Worm (Caenorhabditis elegans) whole organism, L4 larva: ENCODE data around the gene let-92.

Experiments
- F37D6.2 ChIP-seq: sonication (generic microtip); optimal IDR thresholded peaks from 2 replicates; lab custom pipeline; 2016; ENCODE audit warnings: mild to moderate bottlenecking, missing genetic modification characterization, missing compliant biosample characterization
- F44E2.7 ChIP-seq: fragments of 200-800 bp; sonication (Bioruptor generic); IDR thresholded peaks from 2 replicates; pipeline ENCODE4 v2.1.2; 2022; ENCODE audit warnings: missing genetic modification characterization, missing compliant biosample characterization
- F49E8.2 ChIP-seq: sonication (generic microtip); optimal IDR thresholded peaks from 2 replicates; lab custom pipeline; 2016; ENCODE audit warnings: missing compliant biosample characterization, mild to moderate bottlenecking, missing genetic modification characterization, borderline replicate concordance
- R02D3.7 ChIP-seq: fragments of 150-350 bp; sonication (generic microtip); optimal IDR thresholded peaks from 3 replicates; lab custom pipeline; 2014; ENCODE audit warnings: missing biosample characterization, missing genetic modification characterization
- T26A8.4 ChIP-seq: fragments of 200-800 bp; sonication (Bioruptor generic); IDR thresholded peaks from 2 replicates; pipeline ENCODE4 v1.3.6; 2022; ENCODE audit warnings: missing genetic modification characterization, missing compliant biosample characterization
- Y48G9A.11 ChIP-seq: fragments of 200-800 bp; sonication (Bioruptor generic); IDR thresholded peaks from 2 replicates; pipeline ENCODE4 v1.3.6; 2022; ENCODE audit warnings: missing genetic modification reagents, missing genetic modification characterization, missing compliant biosample characterization
- Y75B8A.6 ChIP-seq: fragments of 200-800 bp; sonication (Bioruptor generic); IDR thresholded peaks from 2 replicates; pipeline ENCODE4 v1.3.6; 2022; ENCODE audit warnings: missing genetic modification reagents, missing genetic modification characterization, missing compliant biosample characterization
- ZK546.5 ChIP-seq, 2 experiments: sonication (generic microtip); optimal IDR thresholded peaks; 2 replicates each; lab custom pipeline; 2017; ENCODE audit warnings: missing biosample characterization in 2 of 2, missing genetic modification characterization in 2 of 2
- aly-2 ChIP-seq: sonication (generic microtip); optimal IDR thresholded peaks from 2 replicates; lab custom pipeline; 2018; ENCODE audit warnings: missing biosample characterization, missing genetic modification characterization
- ama-1 ChIP-seq: fragments of 150-350 bp; optimal IDR thresholded peaks from 2 replicates; lab custom pipeline; 2014; ENCODE audit warnings: inconsistent platforms, mixed read lengths
- attf-4 ChIP-seq: sonication (generic microtip); optimal IDR thresholded peaks from 3 replicates; lab custom pipeline; 2017; ENCODE audit warnings: missing biosample characterization, missing genetic modification characterization
- ceh-20 ChIP-seq: fragments of 200-800 bp; sonication (Bioruptor generic); IDR thresholded peaks from 2 replicates; pipeline ENCODE4 v1.3.6; 2022; ENCODE audit warnings: missing genetic modification reagents, missing genetic modification characterization, missing compliant biosample characterization
- ceh-32 ChIP-seq: sonication (generic microtip); optimal IDR thresholded peaks from 2 replicates; lab custom pipeline; 2016; ENCODE audit warnings: mild to moderate bottlenecking, missing genetic modification characterization, missing compliant biosample characterization; ENCODE audit not compliant: poor library complexity
- ceh-62 ChIP-seq: sonication (generic microtip); optimal IDR thresholded peaks from 2 replicates; lab custom pipeline; 2017; ENCODE audit warnings: missing biosample characterization, missing genetic modification characterization
- cey-2 ChIP-seq: sonication (generic microtip); optimal IDR thresholded peaks from 3 replicates; lab custom pipeline; 2017; ENCODE audit warnings: missing genetic modification characterization, mild to moderate bottlenecking, missing compliant biosample characterization, antibody characterized with exemption, borderline replicate concordance; ENCODE audit not compliant: insufficient read depth
- ctbp-1 ChIP-seq: fragments of 200-800 bp; sonication (Bioruptor generic); IDR thresholded peaks from 2 replicates; pipeline ENCODE4 v1.3.6; 2022; ENCODE audit warnings: missing genetic modification reagents, missing genetic modification characterization, missing compliant biosample characterization
- daf-16 ChIP-seq, 3 experiments: sonication (generic microtip); optimal IDR thresholded peaks; 2 replicates each; lab custom pipeline; 2016 to 2017; ENCODE audit warnings: missing genetic modification characterization in 3 of 3, missing genetic modification reagents in 3 of 3, mild to moderate bottlenecking in 2 of 3, missing compliant biosample characterization in 2 of 3, missing biosample characterization in 1 of 3, moderate library complexity in 1 of 3
- daf-8 ChIP-seq: fragments of 200-800 bp; sonication (Bioruptor generic); IDR thresholded peaks from 2 replicates; pipeline ENCODE4 v1.3.6; 2022; ENCODE audit warnings: missing genetic modification characterization, missing compliant biosample characterization
- dmd-6 ChIP-seq: fragments of 200-800 bp; sonication (Bioruptor generic); IDR thresholded peaks from 2 replicates; pipeline ENCODE4 v1.3.6; 2022; ENCODE audit warnings: missing genetic modification reagents, missing genetic modification characterization, missing compliant biosample characterization
- dmd-9 ChIP-seq: fragments of 200-800 bp; sonication (Bioruptor generic); IDR thresholded peaks from 2 replicates; pipeline ENCODE4 v1.3.6; 2022; ENCODE audit warnings: missing genetic modification reagents, missing genetic modification characterization, missing compliant biosample characterization
- dpl-1 ChIP-seq: fragments of 150-350 bp; optimal IDR thresholded peaks from 2 replicates; lab custom pipeline; 2014; ENCODE audit warnings: missing biosample characterization, missing genetic modification reagents, missing genetic modification characterization
- egl-43 ChIP-seq: fragments of 200-800 bp; sonication (Bioruptor generic); IDR thresholded peaks from 2 replicates; pipeline ENCODE4 v1.3.6; 2022; ENCODE audit warnings: missing genetic modification reagents, missing genetic modification characterization, missing compliant biosample characterization
- hlh-11 ChIP-seq: fragments of 200-800 bp; sonication (Bioruptor generic); optimal IDR thresholded peaks from 2 replicates; lab custom pipeline; 2018; ENCODE audit warnings: mild to moderate bottlenecking, missing genetic modification characterization, missing compliant biosample characterization
- hlh-30 ChIP-seq: sonication (generic microtip); optimal IDR thresholded peaks from 2 replicates; lab custom pipeline; 2017; ENCODE audit warnings: antibody characterized with exemption, mild to moderate bottlenecking, missing genetic modification characterization, missing compliant biosample characterization; ENCODE audit not compliant: insufficient read depth
- hmg-1.1 ChIP-seq: fragments of 200-800 bp; sonication (Bioruptor generic); IDR thresholded peaks from 2 replicates; pipeline ENCODE4 v1.3.6; 2022; ENCODE audit warnings: missing genetic modification reagents, missing genetic modification characterization, missing compliant biosample characterization
- lim-7 ChIP-seq: fragments of 200-800 bp; sonication (Bioruptor generic); IDR thresholded peaks from 2 replicates; pipeline ENCODE4 v1.3.6; 2022; ENCODE audit warnings: missing genetic modification characterization, missing compliant biosample characterization
- lin-1 ChIP-seq: fragments of 200-800 bp; sonication (Bioruptor generic); IDR thresholded peaks from 2 replicates; pipeline ENCODE4 v1.3.6; 2022; ENCODE audit warnings: missing genetic modification reagents, missing genetic modification characterization, missing compliant biosample characterization
- lin-15B ChIP-seq: fragments of 150-350 bp; sonication (generic microtip); optimal IDR thresholded peaks from 3 replicates; lab custom pipeline; 2014; ENCODE audit warnings: missing biosample characterization, missing genetic modification characterization
- lin-29 ChIP-seq: fragments of 200-800 bp; sonication (Bioruptor generic); IDR thresholded peaks from 2 replicates; pipeline ENCODE4 v1.3.6; 2022; ENCODE audit warnings: missing genetic modification reagents, missing genetic modification characterization, missing compliant biosample characterization
- madf-5 ChIP-seq, 2 experiments: fragments of 200-800 bp; sonication (Bioruptor generic); IDR thresholded peaks; 2 replicates each; pipeline ENCODE4 v1.3.6; 2022; ENCODE audit warnings: missing compliant biosample characterization in 2 of 2, missing genetic modification characterization in 2 of 2
- madf-9 ChIP-seq: fragments of 200-800 bp; sonication (Bioruptor generic); conservative IDR thresholded peaks from 2 replicates; pipeline ENCODE4 v1.3.6; 2022; ENCODE audit warnings: missing genetic modification reagents, missing genetic modification characterization, missing compliant biosample characterization
- mdl-1 ChIP-seq, 2 experiments: fragments of 150-350 bp in 1 of 2; sonication (generic microtip) in 1 of 2; optimal IDR thresholded peaks; 2 replicates each; lab custom pipeline; 2014 to 2017; ENCODE audit warnings: missing biosample characterization in 2 of 2, missing genetic modification characterization in 2 of 2
- mdt-29 ChIP-seq: fragments of 200-800 bp; sonication (Bioruptor generic); IDR thresholded peaks from 2 replicates; pipeline ENCODE4 v1.3.6; 2022; ENCODE audit warnings: missing genetic modification reagents, missing genetic modification characterization, missing compliant biosample characterization
- mes-2 ChIP-seq: sonication (generic microtip); optimal IDR thresholded peaks from 2 replicates; lab custom pipeline; 2016; ENCODE audit warnings: missing genotype, mild to moderate bottlenecking, missing genetic modification characterization, missing compliant biosample characterization; ENCODE audit not compliant: poor library complexity, severe bottlenecking
- mxl-2 ChIP-seq: fragments of 200-800 bp; sonication (Bioruptor generic); conservative IDR thresholded peaks from 2 replicates; pipeline ENCODE4 v1.3.6; 2022; ENCODE audit warnings: missing genetic modification reagents, missing genetic modification characterization, missing compliant biosample characterization
- nhr-111 ChIP-seq: fragments of 200-800 bp; sonication (Bioruptor generic); optimal IDR thresholded peaks from 2 replicates; lab custom pipeline; 2018; ENCODE audit warnings: mild to moderate bottlenecking, missing genetic modification characterization, missing compliant biosample characterization
- nhr-237 ChIP-seq: sonication (generic microtip); optimal IDR thresholded peaks from 2 replicates; lab custom pipeline; 2017; ENCODE audit warnings: missing biosample characterization, missing genetic modification characterization
- nhr-25 ChIP-seq: sonication (generic microtip); optimal IDR thresholded peaks from 2 replicates; lab custom pipeline; 2017; ENCODE audit warnings: missing genetic modification characterization, mild to moderate bottlenecking, missing compliant biosample characterization, antibody characterized with exemption, moderate library complexity, borderline replicate concordance; ENCODE audit not compliant: insufficient read depth
- nhr-28 ChIP-seq: fragments of 150-350 bp; optimal IDR thresholded peaks from 2 replicates; lab custom pipeline; 2014; ENCODE audit warnings: missing biosample characterization, missing genetic modification characterization
- nhr-6 ChIP-seq: fragments of 150-350 bp; optimal IDR thresholded peaks from 2 replicates; lab custom pipeline; 2014; ENCODE audit warnings: missing biosample characterization, missing genetic modification characterization
- rbr-2 ChIP-seq: sonication (generic microtip); optimal IDR thresholded peaks from 2 replicates; lab custom pipeline; 2016; ENCODE audit warnings: missing genotype, missing genetic modification characterization, missing compliant biosample characterization
- set-16 ChIP-seq: fragments of 200-800 bp; sonication (Bioruptor generic); IDR thresholded peaks from 2 replicates; pipeline ENCODE4 v1.3.6; 2022; ENCODE audit warnings: missing genetic modification reagents, missing genetic modification characterization, missing compliant biosample characterization
- snpc-4 ChIP-seq: fragments of 150-350 bp; optimal IDR thresholded peaks from 2 replicates; lab custom pipeline; 2014; ENCODE audit warnings: missing biosample characterization, missing genetic modification characterization
- spr-3 ChIP-seq: fragments of 200-800 bp; sonication (Bioruptor generic); optimal IDR thresholded peaks from 2 replicates; lab custom pipeline; 2018; ENCODE audit warnings: mild to moderate bottlenecking, missing genetic modification characterization, missing compliant biosample characterization
- unc-130 ChIP-seq: sonication (generic microtip); optimal IDR thresholded peaks from 2 replicates; lab custom pipeline; 2016; ENCODE audit warnings: missing genetic modification reagents, missing genetic modification characterization, missing compliant biosample characterization
- unc-62 ChIP-seq, 3 experiments: fragments of 150-350 bp in 1 of 3; sonication (generic microtip); optimal IDR thresholded peaks in 2 of 3; peaks in 1 of 3; 1 replicate in 1 of 3; 2 replicates in 2 of 3; lab custom pipeline; 2014 to 2017; ENCODE audit warnings: missing biosample characterization in 3 of 3, missing genetic modification characterization in 3 of 3, missing genetic modification reagents in 3 of 3, missing genotype in 1 of 3
- zag-1 ChIP-seq: fragments of 150-350 bp; optimal IDR thresholded peaks from 2 replicates; lab custom pipeline; 2014; ENCODE audit warnings: missing biosample characterization, missing genetic modification characterization
- zfp-2 ChIP-seq: sonication (generic microtip); optimal IDR thresholded peaks from 2 replicates; lab custom pipeline; 2016; ENCODE audit warnings: mild to moderate bottlenecking, missing genetic modification characterization, missing compliant biosample characterization
- zip-11 ChIP-seq: fragments of 200-800 bp; sonication (Bioruptor generic); IDR thresholded peaks from 2 replicates; pipeline ENCODE4 v1.3.6; 2022; ENCODE audit warnings: missing genetic modification characterization, missing compliant biosample characterization
- ztf-11 ChIP-seq: fragments of 150-350 bp; optimal IDR thresholded peaks from 2 replicates; lab custom pipeline; 2014; ENCODE audit warnings: missing biosample characterization, missing genetic modification characterization

let-92 gene

DNA sequence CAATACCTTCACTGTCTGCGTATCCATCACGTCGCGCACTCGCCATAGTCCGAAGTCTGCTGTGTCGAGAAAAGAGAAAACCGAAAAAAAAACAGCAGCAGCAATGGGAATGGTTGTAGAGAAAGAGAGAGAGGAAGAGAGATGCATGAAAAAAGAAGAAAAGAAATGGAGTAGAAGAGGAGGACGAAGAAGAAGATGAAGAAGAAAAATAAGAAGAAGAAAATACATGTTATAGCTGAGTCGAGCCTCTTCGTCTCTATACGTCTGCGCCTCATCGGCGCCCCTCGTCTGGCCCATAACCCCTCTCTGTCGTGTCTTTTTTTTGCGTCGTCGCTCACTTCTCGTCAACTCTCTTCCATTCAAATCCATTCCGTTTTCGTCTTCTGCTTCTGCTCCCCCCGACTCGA, 48.5 kb upstream of the let-92 start (continued):
- TF ChIP-seq lin-29 (GFP tag; lab: Robert Waterston, UW), result no peak
- TF ChIP-seq nhr-28 (tag; lab: Kevin White, UChicago), result peak; percentile 88
- TF ChIP-seq madf-9, result no peak
- TF ChIP-seq lin-15B (tag; lab: Kevin White, UChicago), result no peak
- no peak for TF ChIP-seq nhr-111 (GFP tag; lab: Kevin White, UChicago)
- no peak for TF ChIP-seq ceh-62 (tag; lab: Kevin White, UChicago)
- peak in 1 of 2 experiments; percentile 94 for TF ChIP-seq unc-62 (GFP tag; optimal IDR thresholded peaks at IDR 0.05 in 1 of 2; lab: Kevin White, UChicago)
- no peak for TF ChIP-seq unc-62 (tag; optimal IDR thresholded peaks at IDR 0.05; lab: Kevin White, UChicago)
- peak; percentile 2 for TF ChIP-seq nhr-25 (tag; lab: Kevin White, UChicago)
- TF ChIP-seq nhr-6 (tag; lab: Kevin White, UChicago), result no peak
- no peak for TF ChIP-seq F49E8.2 (tag; lab: Kevin White, UChicago)
- no peak for TF ChIP-seq mxl-2
- TF ChIP-seq lin-1 (GFP tag; lab: Robert Waterston, UW), result no peak
- TF ChIP-seq snpc-4, result no peak
- no peak for TF ChIP-seq T26A8.4 (GFP tag; lab: Robert Waterston, UW)
- peak; percentile 73; the same call in 1 of the 2 replicates for TF ChIP-seq ceh-20 (GFP tag; lab: Robert Waterston, UW)
- TF ChIP-seq zfp-2, result no peak
- peak; percentile 57 to 82 for TF ChIP-seq mdl-1 (tag; optimal IDR thresholded peaks at IDR 0.05; lab: Kevin White, UChicago)
- TF ChIP-seq rbr-2 (tag; lab: Kevin White, UChicago), result peak; percentile 81
- peak; percentile 69 for TF ChIP-seq F37D6.2 (tag; lab: Kevin White, UChicago)
- TF ChIP-seq set-16 (GFP tag; lab: Robert Waterston, UW), result peak; percentile 52; the same call in 1 of the 2 replicates
- no peak for TF ChIP-seq attf-4 (tag; lab: Kevin White, UChicago)
- no peak for TF ChIP-seq zip-11 (GFP tag; lab: Robert Waterston, UW)
- no peak for TF ChIP-seq nhr-237
- no peak for TF ChIP-seq spr-3 (GFP tag; lab: Kevin White, UChicago)
- no peak for TF ChIP-seq madf-5 (GFP tag; IDR thresholded peaks at IDR 0.05; lab: Robert Waterston, UW)
- no peak for TF ChIP-seq Y48G9A.11 (GFP tag; lab: Robert Waterston, UW)
- TF ChIP-seq R02D3.7 (tag; lab: Kevin White, UChicago), result no peak
- TF ChIP-seq lim-7, result no peak
- TF ChIP-seq dpl-1 (GFP tag; lab: Kevin White, UChicago), result peak; percentile 60
- peak; percentile 68 for TF ChIP-seq dmd-6 (GFP tag; lab: Robert Waterston, UW)
- TF ChIP-seq ZK546.5 (tag; optimal IDR thresholded peaks at IDR 0.05; lab: Kevin White, UChicago), result no peak
- TF ChIP-seq ama-1 (lab: Kevin White, UChicago), result no peak
- TF ChIP-seq daf-16 (GFP tag; optimal IDR thresholded peaks at IDR 0.05; lab: Kevin White, UChicago), result peak in 1 of 2 experiments; percentile 10
- peak; percentile 35 for TF ChIP-seq daf-16 (tag; optimal IDR thresholded peaks at IDR 0.05; lab: Kevin White, UChicago)
- TF ChIP-seq F44E2.7, result no peak
- TF ChIP-seq mes-2, result no peak
- TF ChIP-seq Y75B8A.6 (GFP tag; lab: Robert Waterston, UW), result no peak
- TF ChIP-seq hlh-30, result peak; percentile 69
- peak; percentile 58 for TF ChIP-seq zag-1 (tag; lab: Kevin White, UChicago)
- no peak for TF ChIP-seq dmd-9 (GFP tag; lab: Robert Waterston, UW)
- TF ChIP-seq cey-2 (tag; lab: Kevin White, UChicago), result peak; percentile 45
- peak; percentile 70; the same call in 1 of the 2 replicates for TF ChIP-seq ctbp-1 (GFP tag; lab: Robert Waterston, UW)
- no peak for TF ChIP-seq daf-8 (GFP tag; lab: Robert Waterston, UW)
- no peak for TF ChIP-seq aly-2 (tag; lab: Kevin White, UChicago)
- TF ChIP-seq ztf-11 (tag; lab: Kevin White, UChicago), result no peak
- TF ChIP-seq hlh-11 (tag; lab: Kevin White, UChicago), result peak; percentile 85
- TF ChIP-seq ceh-32 (tag; lab: Kevin White, UChicago), result no peak
- TF ChIP-seq hmg-1.1 (GFP tag; lab: Robert Waterston, UW), result peak; percentile 81; the same call in 1 of the 2 replicates
- no peak for TF ChIP-seq mdt-29
- no peak for TF ChIP-seq unc-130 (GFP tag; lab: Kevin White, UChicago)
- TF ChIP-seq egl-43, result peak; percentile 75; the same call in 1 of the 2 replicates
